Fruit fly (Drosophila melanogaster) whole organism, embryonic: ENCODE measurements around the gene Rbm13.

Experiments
- ATbp ChIP-seq: fragments of 200-800 bp; sonication (Bioruptor generic); optimal IDR thresholded peaks from 2 replicates; lab custom pipeline; 2017; ENCODE audit warnings: missing biosample characterization, mild to moderate bottlenecking, missing genetic modification characterization, missing genetic modification reagents
- CG10543 ChIP-seq: fragments of 200-800 bp; sonication (Bioruptor generic); optimal IDR thresholded peaks from 3 replicates; lab custom pipeline; 2017; ENCODE audit warnings: missing biosample characterization, mild to moderate bottlenecking, missing genetic modification characterization, moderate library complexity
- CG14710 ChIP-seq: fragments of 200-800 bp; sonication (Bioruptor generic); optimal IDR thresholded peaks from 3 replicates; lab custom pipeline; 2019; ENCODE audit warnings: missing biosample characterization, mild to moderate bottlenecking, missing genetic modification characterization, moderate library complexity
- CG15269 ChIP-seq: fragments of 200-800 bp; sonication (Bioruptor generic); optimal IDR thresholded peaks from 2 replicates; lab custom pipeline; 2018; ENCODE audit warnings: missing biosample characterization, mild to moderate bottlenecking, missing genetic modification characterization, moderate library complexity
- CG1529 ChIP-seq: fragments of 200-800 bp; sonication (Bioruptor generic); optimal IDR thresholded peaks from 3 replicates; lab custom pipeline; 2018; ENCODE audit warnings: missing biosample characterization, missing genetic modification characterization
- CG2678 ChIP-seq: fragments of 200-800 bp; sonication (Bioruptor generic); optimal IDR thresholded peaks from 3 replicates; lab custom pipeline; 2019; ENCODE audit warnings: missing biosample characterization, mild to moderate bottlenecking, missing genetic modification characterization, moderate library complexity
- CG34376 ChIP-seq: fragments of 200-800 bp; sonication (Bioruptor generic); optimal IDR thresholded peaks from 2 replicates; lab custom pipeline; 2018; ENCODE audit warnings: missing biosample characterization, mild to moderate bottlenecking, missing genetic modification characterization
- CG3995 ChIP-seq: fragments of 200-800 bp; sonication (Bioruptor generic); optimal IDR thresholded peaks from 3 replicates; lab custom pipeline; 2016; ENCODE audit warnings: missing biosample characterization, missing genetic modification characterization
- CG4424 ChIP-seq: fragments of 200-800 bp; sonication (Bioruptor generic); optimal IDR thresholded peaks from 3 replicates; lab custom pipeline; 2016; ENCODE audit warnings: missing biosample characterization, missing genetic modification characterization
- CG6813 ChIP-seq: fragments of 200-800 bp; sonication (Bioruptor generic); optimal IDR thresholded peaks from 2 replicates; lab custom pipeline; 2017; ENCODE audit warnings: missing biosample characterization, missing genetic modification characterization, mild to moderate bottlenecking, moderate library complexity, missing genetic modification reagents
- CG8281 ChIP-seq: fragments of 200-800 bp; sonication (Bioruptor generic); optimal IDR thresholded peaks from 2 replicates; lab custom pipeline; 2018; ENCODE audit warnings: missing biosample characterization, mild to moderate bottlenecking, missing genetic modification characterization, moderate library complexity
- CG8924 ChIP-seq: fragments of 200-800 bp; optimal IDR thresholded peaks from 3 replicates; lab custom pipeline; 2019; ENCODE audit warnings: missing biosample characterization, mild to moderate bottlenecking, missing genetic modification characterization, moderate library complexity
- CG9797 ChIP-seq: fragments of 200-800 bp; sonication (Bioruptor generic); optimal IDR thresholded peaks from 3 replicates; lab custom pipeline; 2018; ENCODE audit warnings: missing biosample characterization, mild to moderate bottlenecking, missing genetic modification characterization
- Drgx ChIP-seq: fragments of 200-800 bp; sonication (Bioruptor generic); IDR thresholded peaks from 2 replicates; pipeline ENCODE4 v1.3.6; 2022; ENCODE audit warnings: missing biosample characterization, missing genetic modification characterization
- Eip74EF ChIP-seq, 2 experiments: fragments of 200-800 bp in 1 of 2; fragments of >200 bp in 1 of 2; sonication (Bioruptor generic) in 1 of 2; optimal IDR thresholded peaks; 2 replicates each; lab custom pipeline; 2017 to 2019; ENCODE audit warnings: missing biosample characterization in 2 of 2, missing genetic modification characterization in 2 of 2, mild to moderate bottlenecking in 1 of 2, moderate library complexity in 1 of 2
- Fer3 ChIP-seq: fragments of 200-800 bp; sonication (Bioruptor generic); optimal IDR thresholded peaks from 2 replicates; lab custom pipeline; 2018; ENCODE audit warnings: missing biosample characterization, mild to moderate bottlenecking, missing genetic modification characterization, moderate library complexity
- GATAe ChIP-seq: fragments of 200-800 bp; sonication (Bioruptor generic); conservative IDR thresholded peaks from 2 replicates; pipeline ENCODE4 v1.3.6; 2022; ENCODE audit warnings: missing biosample characterization, missing genetic modification characterization
- Gug ChIP-seq: fragments of 200-800 bp; sonication (Bioruptor generic); IDR thresholded peaks from 4 replicates; pipeline ENCODE4 v1.3.6; 2022; ENCODE audit warnings: missing biosample characterization, missing genetic modification characterization
- HHEX ChIP-seq: fragments of 200-800 bp; sonication (Bioruptor generic); optimal IDR thresholded peaks from 3 replicates; lab custom pipeline; 2017; ENCODE audit warnings: missing biosample characterization, mild to moderate bottlenecking, missing genetic modification characterization, missing genetic modification reagents
- HLH54F ChIP-seq: fragments of 200-800 bp; sonication (Bioruptor generic); optimal IDR thresholded peaks from 3 replicates; lab custom pipeline; 2016; ENCODE audit warnings: missing biosample characterization, missing genetic modification characterization
- Hmr ChIP-seq: fragments of 200-800 bp; sonication (Bioruptor generic); optimal IDR thresholded peaks from 3 replicates; lab custom pipeline; 2017; ENCODE audit warnings: mild to moderate bottlenecking, missing biosample characterization, missing genetic modification reagents, missing genetic modification characterization
- Med ChIP-seq: fragments of 200-800 bp; sonication (Bioruptor generic); peaks from one replicate; lab custom pipeline; 2016; ENCODE audit warnings: missing biosample characterization, missing genetic modification characterization, mild to moderate bottlenecking, inconsistent platforms, moderate library complexity
- Mrtf ChIP-seq: fragments of 200-800 bp; sonication (Bioruptor generic); IDR thresholded peaks from 3 replicates; pipeline ENCODE4 v1.3.6; 2022; ENCODE audit warnings: missing biosample characterization, missing genetic modification characterization
- PHDP ChIP-seq: fragments of 200-800 bp; sonication (Bioruptor generic); optimal IDR thresholded peaks from 3 replicates; lab custom pipeline; 2018; ENCODE audit warnings: missing biosample characterization, mild to moderate bottlenecking, missing genetic modification characterization, moderate library complexity
- ash1 ChIP-seq: fragments of 200-800 bp; sonication (Bioruptor generic); optimal IDR thresholded peaks from 2 replicates; lab custom pipeline; 2018; ENCODE audit warnings: missing biosample characterization, mild to moderate bottlenecking, missing genetic modification characterization
- bsh ChIP-seq, 2 experiments: fragments of 200-800 bp; sonication (Bioruptor generic); optimal IDR thresholded peaks; 2 replicates each; lab custom pipeline; 2017 to 2018; ENCODE audit warnings: mild to moderate bottlenecking in 2 of 2, missing biosample characterization in 2 of 2, missing genetic modification characterization in 2 of 2, moderate library complexity in 1 of 2
- cas ChIP-seq: fragments of 200-800 bp; sonication (Bioruptor generic); IDR thresholded peaks from 2 replicates; pipeline ENCODE4 v1.3.6; 2022; ENCODE audit warnings: missing biosample characterization, missing genetic modification characterization
- caup ChIP-seq: fragments of 200-800 bp; sonication (Bioruptor generic); optimal IDR thresholded peaks from 3 replicates; lab custom pipeline; 2017; ENCODE audit warnings: missing biosample characterization, mild to moderate bottlenecking, missing genetic modification characterization, moderate library complexity; ENCODE audit not compliant: severe bottlenecking
- cg ChIP-seq: fragments of 200-800 bp; sonication (Bioruptor generic); optimal IDR thresholded peaks from 3 replicates; lab custom pipeline; 2019; ENCODE audit warnings: missing biosample characterization, mild to moderate bottlenecking, missing genetic modification characterization, moderate library complexity
- chinmo ChIP-seq: fragments of 200-800 bp; sonication (Bioruptor generic); IDR thresholded peaks from 4 replicates; pipeline ENCODE4 v1.3.6; 2022; ENCODE audit warnings: missing biosample characterization, missing genetic modification characterization; ENCODE audit not compliant: partially characterized antibody
- crol ChIP-seq: fragments of 200-800 bp; sonication (Bioruptor generic); IDR thresholded peaks from 2 replicates; pipeline ENCODE4 v1.3.6; 2022; ENCODE audit warnings: missing biosample characterization, missing genetic modification characterization
- cwo ChIP-seq: fragments of 200-800 bp; sonication (Bioruptor generic); optimal IDR thresholded peaks from 3 replicates; lab custom pipeline; 2017; ENCODE audit warnings: missing biosample characterization, missing genetic modification characterization, mild to moderate bottlenecking, moderate library complexity, missing genetic modification reagents
- exex ChIP-seq: fragments of 200-800 bp; sonication (Bioruptor generic); optimal IDR thresholded peaks from 4 replicates; lab custom pipeline; 2018; ENCODE audit warnings: missing biosample characterization, mild to moderate bottlenecking, missing genetic modification characterization, moderate library complexity
- gem ChIP-seq: fragments of 200-800 bp; sonication (Bioruptor generic); optimal IDR thresholded peaks from 2 replicates; lab custom pipeline; 2019; ENCODE audit warnings: missing biosample characterization, mild to moderate bottlenecking, missing genetic modification characterization, moderate library complexity
- hkb ChIP-seq, 2 experiments: fragments of 200-800 bp in 1 of 2; fragments of >200 bp in 1 of 2; sonication (Bioruptor generic) in 1 of 2; IDR thresholded peaks in 1 of 2; optimal IDR thresholded peaks in 1 of 2; 2 replicates each; pipeline versions ENCODE4 v1.3.6 to Lab custom; 2017 to 2022; ENCODE audit warnings: missing biosample characterization in 1 of 2, missing genetic modification characterization in 1 of 2
- insv ChIP-seq, 2 experiments: fragments of 200-800 bp; sonication (Bioruptor generic); optimal IDR thresholded peaks; 3 replicates each; lab custom pipeline; 2016 to 2018; ENCODE audit warnings: missing biosample characterization in 2 of 2, missing genetic modification characterization in 2 of 2
- kni ChIP-seq: fragments of 200-800 bp; sonication (Bioruptor generic); optimal IDR thresholded peaks from 3 replicates; lab custom pipeline; 2017; ENCODE audit warnings: mild to moderate bottlenecking, missing biosample characterization, missing genetic modification reagents, missing genetic modification characterization
- lab ChIP-seq: fragments of 200-800 bp; sonication (Bioruptor generic); optimal IDR thresholded peaks from 3 replicates; lab custom pipeline; 2017; ENCODE audit warnings: missing biosample characterization, missing genetic modification characterization, mild to moderate bottlenecking, moderate library complexity, missing genetic modification reagents
- mirr ChIP-seq: fragments of 200-800 bp; sonication (Bioruptor generic); optimal IDR thresholded peaks from 3 replicates; lab custom pipeline; 2018; ENCODE audit warnings: missing biosample characterization, mild to moderate bottlenecking, missing genetic modification characterization
- odd ChIP-seq: fragments of 200-800 bp; sonication (Bioruptor generic); optimal IDR thresholded peaks from 2 replicates; lab custom pipeline; 2017; ENCODE audit warnings: missing biosample characterization, mild to moderate bottlenecking, missing genetic modification characterization
- sd ChIP-seq: fragments of 200-800 bp; sonication (Bioruptor generic); optimal IDR thresholded peaks from 3 replicates; lab custom pipeline; 2018; ENCODE audit warnings: missing biosample characterization, mild to moderate bottlenecking, missing genetic modification characterization, moderate library complexity
- sens ChIP-seq: fragments of 200-800 bp; sonication (Bioruptor generic); peaks from one replicate; lab custom pipeline; 2016; ENCODE audit warnings: missing biosample characterization, missing genetic modification characterization
- sens-2 ChIP-seq: fragments of 200-800 bp; sonication (Bioruptor generic); IDR thresholded peaks from 2 replicates; pipeline ENCODE4 v1.3.6; 2022; ENCODE audit warnings: missing biosample characterization, missing genetic modification characterization
- sqz ChIP-seq: fragments of 200-800 bp; sonication (Bioruptor generic); optimal IDR thresholded peaks from 3 replicates; lab custom pipeline; 2018; ENCODE audit warnings: missing biosample characterization, mild to moderate bottlenecking, missing genetic modification characterization
- sug ChIP-seq: fragments of 200-800 bp; optimal IDR thresholded peaks from 2 replicates; lab custom pipeline; 2019; ENCODE audit warnings: missing biosample characterization, mild to moderate bottlenecking, missing genetic modification characterization, moderate library complexity
- tll ChIP-seq, 2 experiments: fragments of 200-800 bp in 1 of 2; fragments of >200 bp in 1 of 2; sonication (Bioruptor generic) in 1 of 2; optimal IDR thresholded peaks; 2 replicates each; lab custom pipeline; 2017 to 2019; ENCODE audit warnings: missing biosample characterization in 2 of 2, missing genetic modification characterization in 2 of 2, mild to moderate bottlenecking in 1 of 2, moderate library complexity in 1 of 2
- unpg ChIP-seq: fragments of 200-800 bp; sonication (Bioruptor generic); optimal IDR thresholded peaks from 3 replicates; lab custom pipeline; 2018; ENCODE audit warnings: missing biosample characterization, mild to moderate bottlenecking, missing genetic modification characterization, moderate library complexity
- wdn ChIP-seq: fragments of 200-800 bp; sonication (Bioruptor generic); IDR thresholded peaks from 2 replicates; pipeline ENCODE4 v1.3.6; 2022; ENCODE audit warnings: missing biosample characterization, missing genetic modification characterization
- zen ChIP-seq: fragments of 200-800 bp; sonication (Bioruptor generic); optimal IDR thresholded peaks from 3 replicates; lab custom pipeline; 2018; ENCODE audit warnings: missing biosample characterization, mild to moderate bottlenecking, missing genetic modification characterization, moderate library complexity

Rbm13 gene

dm6 chrX:8885177-8885576, 16.3 kb upstream of the Rbm13 start:
- peak; percentile 3 for TF ChIP-seq odd (GFP tag; lab: Kevin White, UChicago)
- TF ChIP-seq sqz (GFP tag; lab: Kevin White, UChicago), result peak; percentile 26
- no peak for TF ChIP-seq insv (GFP tag; optimal IDR thresholded peaks at IDR 0.05; lab: Kevin White, UChicago)
- peak; percentile 70 for TF ChIP-seq mirr (GFP tag; lab: Kevin White, UChicago)
- no peak for TF ChIP-seq Hmr (GFP tag; lab: Kevin White, UChicago)
- peak; percentile 31; the same call in 1 of the 2 replicates for TF ChIP-seq GATAe (GFP tag; lab: Robert Waterston, UW)
- peak; percentile 13 for TF ChIP-seq Med (GFP tag; lab: Kevin White, UChicago)
- TF ChIP-seq lab (GFP tag; lab: Kevin White, UChicago), result peak; percentile 47
- no peak for TF ChIP-seq gem (tag; lab: Kevin White, UChicago)
- TF ChIP-seq CG2678 (tag; lab: Kevin White, UChicago), result peak; percentile 40
- peak; percentile 6 for TF ChIP-seq CG8281 (tag; lab: Kevin White, UChicago)
- peak; percentile 10 for TF ChIP-seq sd (tag; lab: Kevin White, UChicago)
- TF ChIP-seq caup (GFP tag; lab: Kevin White, UChicago), result peak; percentile 40
- peak; percentile 8 for TF ChIP-seq cwo (GFP tag; lab: Kevin White, UChicago)
- 0 out of 4 replicates have a peak, but pooled peaks have one; percentile 39 for TF ChIP-seq chinmo
- TF ChIP-seq Eip74EF (GFP tag; optimal IDR thresholded peaks at IDR 0.05; lab: Kevin White, UChicago), result peak in 1 of 2 experiments; percentile 82
- peak; percentile 19 for TF ChIP-seq CG10543 (GFP tag; lab: Kevin White, UChicago)
- peak; percentile 16 for TF ChIP-seq cg
- peak; percentile 16 for TF ChIP-seq HHEX (GFP tag; lab: Kevin White, UChicago)
- TF ChIP-seq CG4424, result no peak
- TF ChIP-seq CG34376 (GFP tag; lab: Kevin White, UChicago), result peak; percentile 9
- TF ChIP-seq kni (GFP tag; lab: Kevin White, UChicago), result peak; percentile 66
- peak; percentile 65 for TF ChIP-seq sens (GFP tag; lab: Kevin White, UChicago)
- no peak for TF ChIP-seq crol (GFP tag; lab: Robert Waterston, UW)
- TF ChIP-seq HLH54F (GFP tag; lab: Kevin White, UChicago), result no peak
- no peak for TF ChIP-seq sens-2
- TF ChIP-seq unpg (GFP tag; lab: Kevin White, UChicago), result peak; percentile 4
- peak; percentile 13 for TF ChIP-seq CG15269 (tag; lab: Kevin White, UChicago)
- peak; percentile 27 for TF ChIP-seq PHDP (tag; lab: Kevin White, UChicago)
- TF ChIP-seq CG14710 (tag; lab: Kevin White, UChicago), result no peak
- TF ChIP-seq Gug (GFP tag; lab: Robert Waterston, UW), result no peak
- peak; percentile 46 for TF ChIP-seq sug
- no peak for TF ChIP-seq ash1 (GFP tag; lab: Kevin White, UChicago)
- peak; percentile 71 for TF ChIP-seq exex
- TF ChIP-seq bsh (GFP tag; optimal IDR thresholded peaks at IDR 0.05; lab: Kevin White, UChicago), result no peak

dm6 chrX:8887410-8887809, 14.1 kb upstream of the Rbm13 start:
- peak; percentile 19 for TF ChIP-seq CG1529
- TF ChIP-seq zen, result peak; percentile 26
- no peak for TF ChIP-seq CG9797 (GFP tag; lab: Kevin White, UChicago)
- no peak for TF ChIP-seq Mrtf (GFP tag; lab: Robert Waterston, UW)
- TF ChIP-seq CG6813 (GFP tag; lab: Kevin White, UChicago), result peak; percentile 30
- no peak for TF ChIP-seq wdn
- TF ChIP-seq tll (GFP tag; optimal IDR thresholded peaks at IDR 0.05; lab: Kevin White, UChicago), result no peak
- TF ChIP-seq hkb (optimal IDR thresholded peaks at IDR 0.05; lab: Kevin White, UChicago), result no peak
- no peak for TF ChIP-seq hkb (GFP tag; IDR thresholded peaks at IDR 0.05; lab: Robert Waterston, UW)
- no peak for TF ChIP-seq CG3995 (GFP tag; lab: Kevin White, UChicago)
- no peak for TF ChIP-seq Drgx (GFP tag; lab: Robert Waterston, UW)
- peak; percentile 58 for TF ChIP-seq ATbp (GFP tag; lab: Kevin White, UChicago)
- TF ChIP-seq cas (GFP tag; lab: Robert Waterston, UW), result no peak
- TF ChIP-seq CG8924 (tag; lab: Kevin White, UChicago), result peak; percentile 10
- TF ChIP-seq Fer3 (tag; lab: Kevin White, UChicago), result no peak
